Fruit fly (Drosophila melanogaster) whole organism, embryonic: ENCODE measurements around the gene tai.

Source experiments
- Asciz ChIP-seq: fragments of 200-800 bp; sonication (Bioruptor generic); optimal IDR thresholded peaks from 2 replicates; lab custom pipeline; 2017; ENCODE audit warnings: missing biosample characterization, mild to moderate bottlenecking, missing genetic modification characterization, missing genetic modification reagents
- Awh ChIP-seq: fragments of 200-800 bp; sonication (Bioruptor generic); IDR thresholded peaks from 2 replicates; pipeline ENCODE4, ENCODE4 v1.3.6; 2022; ENCODE audit warnings: missing biosample characterization, missing genetic modification characterization
- Bdp1 ChIP-seq: fragments of 200-800 bp; sonication (Bioruptor generic); optimal IDR thresholded peaks from 3 replicates; lab custom pipeline; 2016; ENCODE audit warnings: missing biosample characterization, missing genetic modification characterization
- CG10366 ChIP-seq: fragments of 200-800 bp; sonication (Bioruptor generic); IDR thresholded peaks from 2 replicates; pipeline ENCODE4 v1.3.6; 2022; ENCODE audit warnings: missing biosample characterization, missing genetic modification characterization
- CG10979 ChIP-seq: fragments of 200-800 bp; sonication (Bioruptor generic); optimal IDR thresholded peaks from 2 replicates; lab custom pipeline; 2018; ENCODE audit warnings: missing biosample characterization, mild to moderate bottlenecking, missing genetic modification characterization, moderate library complexity
- CG12659 ChIP-seq: fragments of 200-800 bp; sonication (Bioruptor generic); optimal IDR thresholded peaks from 3 replicates; lab custom pipeline; 2017; ENCODE audit warnings: mild to moderate bottlenecking, missing biosample characterization, missing genetic modification reagents, missing genetic modification characterization
- CG14710 ChIP-seq: fragments of 200-800 bp; sonication (Bioruptor generic); optimal IDR thresholded peaks from 3 replicates; lab custom pipeline; 2019; ENCODE audit warnings: missing biosample characterization, mild to moderate bottlenecking, missing genetic modification characterization, moderate library complexity
- CG14965 ChIP-seq: fragments of 200-800 bp; sonication (Bioruptor generic); optimal IDR thresholded peaks from 2 replicates; lab custom pipeline; 2016; ENCODE audit warnings: missing biosample characterization, missing genetic modification characterization, borderline replicate concordance
- CG15269 ChIP-seq: fragments of 200-800 bp; sonication (Bioruptor generic); optimal IDR thresholded peaks from 2 replicates; lab custom pipeline; 2018; ENCODE audit warnings: missing biosample characterization, mild to moderate bottlenecking, missing genetic modification characterization, moderate library complexity
- CG17361 ChIP-seq: fragments of 200-800 bp; sonication (Bioruptor generic); IDR thresholded peaks from 3 replicates; pipeline ENCODE4 v1.3.6; 2022; ENCODE audit warnings: missing biosample characterization, missing genetic modification characterization
- CG18262 ChIP-seq: fragments of 200-800 bp; optimal IDR thresholded peaks from 3 replicates; lab custom pipeline; 2019; ENCODE audit warnings: missing biosample characterization, mild to moderate bottlenecking, missing genetic modification characterization, moderate library complexity
- CG18764 ChIP-seq: fragments of 200-800 bp; sonication (Bioruptor generic); optimal IDR thresholded peaks from 3 replicates; lab custom pipeline; 2016; ENCODE audit warnings: missing biosample characterization, missing genetic modification characterization
- CG31224 ChIP-seq: fragments of 200-800 bp; sonication (Bioruptor generic); IDR thresholded peaks from 2 replicates; pipeline ENCODE4 v1.3.6; 2022; ENCODE audit warnings: missing biosample characterization, missing genetic modification characterization
- CG4707 ChIP-seq: fragments of 200-800 bp; sonication (Bioruptor generic); optimal IDR thresholded peaks from 2 replicates; lab custom pipeline; 2018; ENCODE audit warnings: missing biosample characterization, mild to moderate bottlenecking, missing genetic modification characterization, moderate library complexity
- CG5245 ChIP-seq: fragments of 200-800 bp; sonication (Bioruptor generic); optimal IDR thresholded peaks from 3 replicates; lab custom pipeline; 2016; ENCODE audit warnings: missing biosample characterization, missing genetic modification characterization
- CG5953 ChIP-seq: fragments of 200-800 bp; sonication (Bioruptor generic); IDR thresholded peaks from 2 replicates; pipeline ENCODE4 v1.3.6; 2022; ENCODE audit warnings: missing biosample characterization, missing genetic modification characterization
- CG6254 ChIP-seq: fragments of 200-800 bp; sonication (Bioruptor generic); optimal IDR thresholded peaks from 3 replicates; lab custom pipeline; 2017; ENCODE audit warnings: mild to moderate bottlenecking, missing biosample characterization, missing genetic modification reagents, missing genetic modification characterization
- CG6689 ChIP-seq: fragments of 200-800 bp; sonication (Bioruptor generic); IDR thresholded peaks from 2 replicates; pipeline ENCODE4 v1.3.6; 2022; ENCODE audit warnings: missing biosample characterization, missing genetic modification characterization
- CG6765 ChIP-seq: fragments of 200-800 bp; sonication (Bioruptor generic); optimal IDR thresholded peaks from 3 replicates; lab custom pipeline; 2017; ENCODE audit warnings: missing biosample characterization, mild to moderate bottlenecking, missing genetic modification characterization
- CG7839 ChIP-seq: fragments of 200-800 bp; sonication (Bioruptor generic); optimal IDR thresholded peaks from 3 replicates; lab custom pipeline; 2018; ENCODE audit warnings: missing biosample characterization, mild to moderate bottlenecking, missing genetic modification characterization, moderate library complexity
- CG8924 ChIP-seq: fragments of 200-800 bp; optimal IDR thresholded peaks from 3 replicates; lab custom pipeline; 2019; ENCODE audit warnings: missing biosample characterization, mild to moderate bottlenecking, missing genetic modification characterization, moderate library complexity
- D ChIP-seq, 2 experiments: fragments of 200-800 bp in 1 of 2; fragments of >200 bp in 1 of 2; sonication (Bioruptor generic) in 1 of 2; optimal IDR thresholded peaks; 2 replicates in 1 of 2; 3 replicates in 1 of 2; lab custom pipeline; 2017; ENCODE audit warnings: mild to moderate bottlenecking in 1 of 2, missing biosample characterization in 1 of 2, missing genetic modification characterization in 1 of 2, missing genetic modification reagents in 1 of 2
- Dfd ChIP-seq, 2 experiments: fragments of >200 bp; optimal IDR thresholded peaks; 2 replicates each; lab custom pipeline; 2017; ENCODE audit warnings: missing biosample characterization in 2 of 2, missing genetic modification characterization in 2 of 2
- E2f2 ChIP-seq: fragments of 200-800 bp; sonication (Bioruptor generic); IDR thresholded peaks from 2 replicates; pipeline ENCODE4 v1.3.6; 2022; ENCODE audit warnings: missing biosample characterization, missing genetic modification characterization
- Gug ChIP-seq: fragments of 200-800 bp; sonication (Bioruptor generic); IDR thresholded peaks from 4 replicates; pipeline ENCODE4 v1.3.6; 2022; ENCODE audit warnings: missing biosample characterization, missing genetic modification characterization
- HHEX ChIP-seq: fragments of 200-800 bp; sonication (Bioruptor generic); optimal IDR thresholded peaks from 3 replicates; lab custom pipeline; 2017; ENCODE audit warnings: missing biosample characterization, mild to moderate bottlenecking, missing genetic modification characterization, missing genetic modification reagents
- Pdp1 ChIP-seq, 2 experiments: fragments of 200-800 bp; sonication (Bioruptor generic); optimal IDR thresholded peaks; 3 replicates each; lab custom pipeline; 2016; ENCODE audit warnings: missing biosample characterization in 2 of 2, missing genetic modification characterization in 2 of 2, mild to moderate bottlenecking in 1 of 2, moderate library complexity in 1 of 2
- Rx ChIP-seq: fragments of 200-800 bp; sonication (Bioruptor generic); IDR thresholded peaks from 2 replicates; pipeline ENCODE4 v1.3.6; 2022; ENCODE audit warnings: missing biosample characterization, missing genetic modification characterization
- Six4 ChIP-seq: fragments of 200-800 bp; sonication (Bioruptor generic); optimal IDR thresholded peaks from 2 replicates; lab custom pipeline; 2016; ENCODE audit warnings: missing biosample characterization, missing genetic modification characterization
- Xbp1 ChIP-seq: fragments of 200-800 bp; sonication (Bioruptor generic); optimal IDR thresholded peaks from 3 replicates; lab custom pipeline; 2016; ENCODE audit warnings: missing biosample characterization, mild to moderate bottlenecking, missing genetic modification characterization
- cato ChIP-seq: fragments of 200-800 bp; sonication (Bioruptor generic); optimal IDR thresholded peaks from 2 replicates; lab custom pipeline; 2016; ENCODE audit warnings: missing biosample characterization, missing genetic modification characterization, borderline replicate concordance
- dmrt11E ChIP-seq: fragments of 200-800 bp; sonication (Bioruptor generic); optimal IDR thresholded peaks from 3 replicates; lab custom pipeline; 2018; ENCODE audit warnings: missing biosample characterization, mild to moderate bottlenecking, missing genetic modification characterization, moderate library complexity
- eve ChIP-seq, 2 experiments: fragments of >200 bp; optimal IDR thresholded peaks; 2 replicates each; lab custom pipeline; 2017; ENCODE audit warnings: missing biosample characterization in 2 of 2, missing genetic modification characterization in 2 of 2
- gcm ChIP-seq: fragments of 200-800 bp; sonication (Bioruptor generic); optimal IDR thresholded peaks from 2 replicates; lab custom pipeline; 2019; ENCODE audit warnings: missing biosample characterization, mild to moderate bottlenecking, missing genetic modification characterization, moderate library complexity
- grau ChIP-seq: fragments of 200-800 bp; optimal IDR thresholded peaks from 3 replicates; lab custom pipeline; 2019; ENCODE audit warnings: missing biosample characterization, mild to moderate bottlenecking, missing genetic modification characterization, moderate library complexity
- ken ChIP-seq: fragments of 200-800 bp; sonication (Bioruptor generic); IDR thresholded peaks from 3 replicates; pipeline ENCODE4 v1.3.6; 2022; ENCODE audit warnings: missing biosample characterization, missing genetic modification characterization
- lab ChIP-seq: fragments of 200-800 bp; sonication (Bioruptor generic); optimal IDR thresholded peaks from 3 replicates; lab custom pipeline; 2017; ENCODE audit warnings: missing biosample characterization, missing genetic modification characterization, mild to moderate bottlenecking, moderate library complexity, missing genetic modification reagents
- nmo ChIP-seq: fragments of 200-800 bp; sonication (Bioruptor generic); optimal IDR thresholded peaks from 2 replicates; lab custom pipeline; 2018; ENCODE audit warnings: missing biosample characterization, mild to moderate bottlenecking, missing genetic modification characterization, moderate library complexity
- row ChIP-seq: fragments of 200-800 bp; sonication (Bioruptor generic); IDR thresholded peaks from 3 replicates; pipeline ENCODE4 v1.3.6; 2022; ENCODE audit warnings: missing biosample characterization, missing genetic modification characterization
- run ChIP-seq: fragments of 200-800 bp; sonication (Bioruptor generic); optimal IDR thresholded peaks from 3 replicates; lab custom pipeline; 2018; ENCODE audit warnings: missing biosample characterization, mild to moderate bottlenecking, missing genetic modification characterization
- salm ChIP-seq: fragments of 200-800 bp; sonication (Bioruptor generic); optimal IDR thresholded peaks from 2 replicates; lab custom pipeline; 2018; ENCODE audit warnings: missing biosample characterization, mild to moderate bottlenecking, missing genetic modification characterization
- sd ChIP-seq: fragments of 200-800 bp; sonication (Bioruptor generic); optimal IDR thresholded peaks from 3 replicates; lab custom pipeline; 2018; ENCODE audit warnings: missing biosample characterization, mild to moderate bottlenecking, missing genetic modification characterization, moderate library complexity
- sob ChIP-seq: fragments of 200-800 bp; sonication (Bioruptor generic); IDR thresholded peaks from 2 replicates; pipeline ENCODE4 v1.3.6; 2022; ENCODE audit warnings: missing biosample characterization, missing genetic modification characterization
- ssp ChIP-seq: fragments of 200-800 bp; sonication (Bioruptor generic); IDR thresholded peaks from 2 replicates; pipeline ENCODE4 v1.3.6; 2022; ENCODE audit warnings: missing biosample characterization, missing genetic modification characterization
- stc ChIP-seq: fragments of 200-800 bp; sonication (Bioruptor generic); IDR thresholded peaks from 2 replicates; pipeline ENCODE4 v1.3.6; 2022; ENCODE audit warnings: missing biosample characterization, missing genetic modification characterization
- trem ChIP-seq: fragments of 200-800 bp; optimal IDR thresholded peaks from 3 replicates; lab custom pipeline; 2019; ENCODE audit warnings: missing biosample characterization, mild to moderate bottlenecking, missing genetic modification characterization, moderate library complexity
- unpg ChIP-seq: fragments of 200-800 bp; sonication (Bioruptor generic); optimal IDR thresholded peaks from 3 replicates; lab custom pipeline; 2018; ENCODE audit warnings: missing biosample characterization, mild to moderate bottlenecking, missing genetic modification characterization, moderate library complexity
- vfl ChIP-seq: fragments of 200-800 bp; sonication (Bioruptor generic); optimal IDR thresholded peaks from 2 replicates; lab custom pipeline; 2016; ENCODE audit warnings: missing biosample characterization, missing genetic modification characterization
- wek ChIP-seq: fragments of 200-800 bp; sonication (Bioruptor generic); optimal IDR thresholded peaks from 3 replicates; lab custom pipeline; 2018; ENCODE audit warnings: missing biosample characterization, mild to moderate bottlenecking, missing genetic modification characterization, moderate library complexity

The tai gene

DNA sequence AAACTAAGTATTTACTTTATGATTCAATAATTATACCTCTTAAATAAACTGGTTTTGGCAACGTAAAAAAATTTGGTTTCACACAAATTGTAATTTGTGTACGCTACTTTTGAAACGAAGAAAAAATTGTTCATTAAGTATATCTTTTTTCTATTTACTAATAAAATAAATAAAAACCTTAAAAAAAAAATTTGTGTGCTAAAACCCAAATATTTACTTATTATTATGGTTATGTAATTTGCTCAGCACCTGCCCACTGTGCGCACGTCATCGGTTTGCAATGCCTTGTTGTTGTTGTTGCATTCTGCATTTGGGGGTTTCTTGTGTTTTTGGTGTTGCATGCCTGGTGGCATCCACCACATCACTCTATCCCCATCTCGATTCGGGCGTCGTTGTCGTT, 40.6 kb downstream of the tai start (continued):
- TF ChIP-seq Xbp1 (peak; percentile 46), CG10366 (peak; percentile 35; the same call in 1 of the 2 replicates), wek (GFP tag; lab: Kevin White, UChicago) (no peak), CG18262 (tag; lab: Kevin White, UChicago) (peak; percentile 69), cato (GFP tag; lab: Kevin White, UChicago) (no peak), eve (GFP tag; optimal IDR thresholded peaks at IDR 0.05; lab: Kevin White, UChicago) (peak in 1 of 2 experiments; percentile 85), CG31224 (no peak), Pdp1 (GFP tag; optimal IDR thresholded peaks at IDR 0.05; lab: Kevin White, UChicago) (peak in 1 of 2 experiments; percentile 65), D (optimal IDR thresholded peaks at IDR 0.05; lab: Kevin White, UChicago) (no peak), D (GFP tag; optimal IDR thresholded peaks at IDR 0.05; lab: Kevin White, UChicago) (peak; percentile 45), nmo (GFP tag; lab: Kevin White, UChicago) (peak; percentile 77), sob (peak; percentile 28; the same call in 1 of the 2 replicates), sd (tag; lab: Kevin White, UChicago) (peak; percentile 28), run (tag; lab: Kevin White, UChicago) (peak; percentile 32), trem (no peak), lab (peak; percentile 53), CG6765 (GFP tag; lab: Kevin White, UChicago) (no peak), Asciz (GFP tag; lab: Kevin White, UChicago) (peak; percentile 72), unpg (GFP tag; lab: Kevin White, UChicago) (peak; percentile 66), ssp (GFP tag; lab: Robert Waterston, UW) (peak; percentile 25; the same call in 1 of the 2 replicates), Six4 (peak; percentile 23), Dfd (GFP tag; optimal IDR thresholded peaks at IDR 0.05; lab: Kevin White, UChicago) (no peak), CG5245 (GFP tag; lab: Kevin White, UChicago) (peak; percentile 2), stc (GFP tag; lab: Robert Waterston, UW) (peak; percentile 56), salm (tag; lab: Kevin White, UChicago) (peak; percentile 35), CG6254 (peak; percentile 46), CG7839 (tag; lab: Kevin White, UChicago) (peak; percentile 66), row (GFP tag; lab: Robert Waterston, UW) (peak; percentile 30; the same call in 2 of the 3 replicates), CG14965 (GFP tag; lab: Kevin White, UChicago) (no peak), gcm (GFP tag; lab: Kevin White, UChicago) (peak; percentile 50), HHEX (GFP tag; lab: Kevin White, UChicago) (peak; percentile 25), CG18764 (peak; percentile 8), CG5953 (GFP tag; lab: Robert Waterston, UW) (0 out of 2 replicates have a peak, but pooled peaks have one; percentile 30), Awh (GFP tag; lab: Robert Waterston, UW) (peak; percentile 55; the same call in 1 of the 2 replicates), grau (tag; lab: Kevin White, UChicago) (peak; percentile 40), CG8924 (tag; lab: Kevin White, UChicago) (peak; percentile 24), Rx (GFP tag; lab: Robert Waterston, UW) (peak; percentile 42; the same call in 1 of the 2 replicates), vfl (GFP tag; lab: Kevin White, UChicago) (no peak), Gug (peak; percentile 17; the same call in 1 of the 4 replicates), ken (GFP tag; lab: Robert Waterston, UW) (peak; percentile 20; the same call in 1 of the 3 replicates), CG12659 (GFP tag; lab: Kevin White, UChicago) (peak; percentile 17), CG4707 (GFP tag; lab: Kevin White, UChicago) (peak; percentile 55), CG15269 (tag; lab: Kevin White, UChicago) (peak; percentile 29), dmrt11E (peak; percentile 6), E2f2 (GFP tag; lab: Robert Waterston, UW) (peak; percentile 28; the same call in 1 of the 2 replicates), CG17361 (GFP tag; lab: Robert Waterston, UW) (peak; percentile 43; the same call in 1 of the 3 replicates), Bdp1 (no peak), CG10979 (peak; percentile 72), CG14710 (tag; lab: Kevin White, UChicago) (peak; percentile 33), CG6689 (0 out of 2 replicates have a peak, but pooled peaks have one; percentile 6)
